Fruit fly (Drosophila melanogaster): ENCODE measurements around the gene CG31300.

The CG31300 gene

dm6 chr3R:25249145-25250141 lies 34.0 kb upstream of the CG31300 start, which contains the start of gene Nup358 (continued):
- TF ChIP-seq E2f1 (GFP tag; IDR thresholded peaks at IDR 0.05) (0 out of 2 replicates have a peak, but pooled peaks have one; percentile 19), Myb (GFP tag; optimal IDR thresholded peaks at IDR 0.05) (peak; percentile 9), CG10321 (GFP tag; IDR thresholded peaks at IDR 0.05) (no peak), Lhr (GFP tag; optimal IDR thresholded peaks at IDR 0.05) (no peak), CG34224 (GFP tag; IDR thresholded peaks at IDR 0.05; ENCODE audit: partially characterized antibody) (peak; percentile 98), gcm (GFP tag; optimal IDR thresholded peaks at IDR 0.05) (no peak), CG2129 (GFP tag; IDR thresholded peaks at IDR 0.05; ENCODE audit: partially characterized antibody) (peak; percentile 96), CG13775 (GFP tag; optimal IDR thresholded peaks at IDR 0.05) (no peak), CG12104 (GFP tag; optimal IDR thresholded peaks at IDR 0.05) (no peak), gsb-n (tag; optimal IDR thresholded peaks at IDR 0.05) (no peak), CG2875 (GFP tag; optimal IDR thresholded peaks at IDR 0.05) (no peak), MESR4 (GFP tag; optimal IDR thresholded peaks at IDR 0.05) (peak; percentile 24), dati (GFP tag; IDR thresholded peaks at IDR 0.05) (no peak), CG7745 (tag; optimal IDR thresholded peaks at IDR 0.05) (no peak), CG3995 (GFP tag; optimal IDR thresholded peaks at IDR 0.05) (peak; percentile 53), Ets97D (GFP tag; optimal IDR thresholded peaks at IDR 0.05) (peak; percentile 80), sd (tag; optimal IDR thresholded peaks at IDR 0.05) (peak; percentile 64), Rfx (GFP tag; IDR thresholded peaks at IDR 0.05) (peak; percentile 60), row (GFP tag; IDR thresholded peaks at IDR 0.05) (peak; percentile 64), fd3F (GFP tag; optimal IDR thresholded peaks at IDR 0.05) (no peak), CG14710 (tag; optimal IDR thresholded peaks at IDR 0.05) (peak; percentile 55), CG9797 (GFP tag; optimal IDR thresholded peaks at IDR 0.05) (peak; percentile 8), CG17186 (GFP tag; optimal IDR thresholded peaks at IDR 0.05) (peak; percentile 58), CG6854 (GFP tag; optimal IDR thresholded peaks at IDR 0.05) (no peak), sqz (GFP tag; optimal IDR thresholded peaks at IDR 0.05) (peak; percentile 80), CG2202 (tag; optimal IDR thresholded peaks at IDR 0.05) (no peak), CG6272 (GFP tag; IDR thresholded peaks at IDR 0.05) (no peak), unpg (GFP tag; optimal IDR thresholded peaks at IDR 0.05) (no peak), CG14860 (GFP tag; IDR thresholded peaks at IDR 0.05; ENCODE audit: partially characterized antibody) (peak; percentile 98), CG17359 (tag; optimal IDR thresholded peaks at IDR 0.05) (no peak), CG8765 (GFP tag; IDR thresholded peaks at IDR 0.05) (no peak), Dp (GFP tag; optimal IDR thresholded peaks at IDR 0.05) (peak; percentile 51), Hr3 (GFP tag; optimal IDR thresholded peaks at IDR 0.05) (no peak), CG10147 (GFP tag; optimal IDR thresholded peaks at IDR 0.05) (no peak), CG11560 (tag; IDR thresholded peaks at IDR 0.05) (no peak), unc-4 (GFP tag; IDR thresholded peaks at IDR 0.05; ENCODE audit: partially characterized antibody) (peak; percentile 96), nerfin-1 (tag; optimal IDR thresholded peaks at IDR 0.05) (peak; percentile 98), Asciz (GFP tag; optimal IDR thresholded peaks at IDR 0.05) (no peak), CG5245 (GFP tag; optimal IDR thresholded peaks at IDR 0.05) (no peak), CG8924 (tag; optimal IDR thresholded peaks at IDR 0.05) (peak; percentile 32), exex (tag; optimal IDR thresholded peaks at IDR 0.05) (no peak), CG33557 (GFP tag; optimal IDR thresholded peaks at IDR 0.05) (no peak), Bteb2 (GFP tag; optimal IDR thresholded peaks at IDR 0.05) (no peak), Fer2 (tag; optimal IDR thresholded peaks at IDR 0.05) (no peak), sna (GFP tag; IDR thresholded peaks at IDR 0.05; ENCODE audit: partially characterized antibody) (peak; percentile 90), ase (GFP tag; IDR thresholded peaks at IDR 0.05) (no peak), Ets65A (GFP tag) (no peak)
